Worm (Caenorhabditis elegans) whole organism, L3 larva: Measurements from ENCODE around the gene H06H21.37.
A peak's percentile ranks its signal among the peaks of the same experiment; 100 is the strongest.

Experiments
- R02D3.7 ChIP-seq: fragments of 150-350 bp; optimal IDR thresholded peaks from 2 replicates; lab custom pipeline; 2014; ENCODE audit warnings: missing biosample characterization, missing genetic modification characterization
- ZK546.5 ChIP-seq: sonication (generic microtip); optimal IDR thresholded peaks from 2 replicates; lab custom pipeline; 2017; ENCODE audit warnings: missing biosample characterization, missing genetic modification characterization
- aly-2 ChIP-seq: fragments of 150-350 bp; optimal IDR thresholded peaks from 2 replicates; lab custom pipeline; 2014; ENCODE audit warnings: missing biosample characterization, missing genetic modification characterization
- ceh-16 ChIP-seq: sonication (generic microtip); optimal IDR thresholded peaks from 2 replicates; lab custom pipeline; 2017; ENCODE audit warnings: missing biosample characterization, missing genetic modification characterization
- ceh-28 ChIP-seq: fragments of 150-350 bp; optimal IDR thresholded peaks from 2 replicates; lab custom pipeline; 2014; ENCODE audit warnings: missing biosample characterization, missing genetic modification reagents, missing genetic modification characterization
- ceh-82 ChIP-seq: fragments of 150-350 bp; optimal IDR thresholded peaks from 2 replicates; lab custom pipeline; 2014; ENCODE audit warnings: missing biosample characterization, missing genetic modification characterization
- ceh-9 ChIP-seq: sonication (generic microtip); optimal IDR thresholded peaks from 2 replicates; lab custom pipeline; 2018; ENCODE audit warnings: missing biosample characterization, missing genetic modification characterization
- daf-12 ChIP-seq: fragments of 150-350 bp; optimal IDR thresholded peaks from 2 replicates; lab custom pipeline; 2014; ENCODE audit warnings: missing biosample characterization, missing genetic modification reagents, missing genetic modification characterization
- egl-27 ChIP-seq: sonication (generic microtip); optimal IDR thresholded peaks from 4 replicates; lab custom pipeline; 2017; ENCODE audit warnings: missing biosample characterization, missing genetic modification reagents, missing genetic modification characterization
- egl-5 ChIP-seq: fragments of 150-350 bp; optimal IDR thresholded peaks from 2 replicates; lab custom pipeline; 2017; ENCODE audit warnings: missing biosample characterization, missing genetic modification reagents, missing genetic modification characterization, inconsistent platforms
- elt-2 ChIP-seq: sonication (generic microtip); optimal IDR thresholded peaks from 2 replicates; lab custom pipeline; 2016; ENCODE audit warnings: missing genetic modification reagents, mild to moderate bottlenecking, missing genetic modification characterization, missing compliant biosample characterization
- elt-3 ChIP-seq, 3 experiments: fragments of 150-350 bp in 1 of 3; sonication (generic microtip) in 2 of 3; optimal IDR thresholded peaks; 2 replicates in 2 of 3; 4 replicates in 1 of 3; lab custom pipeline; 2014 to 2017; ENCODE audit warnings: missing biosample characterization in 3 of 3, missing genetic modification characterization in 3 of 3
- eor-1 ChIP-seq, 2 experiments: fragments of 150-350 bp; optimal IDR thresholded peaks; 2 replicates each; lab custom pipeline; 2014 to 2018; ENCODE audit warnings: missing biosample characterization in 2 of 2, missing genetic modification characterization in 2 of 2
- fkh-10 ChIP-seq: sonication (generic microtip); optimal IDR thresholded peaks from 2 replicates; lab custom pipeline; 2017; ENCODE audit warnings: missing biosample characterization, missing genetic modification reagents, missing genetic modification characterization
- fkh-2 ChIP-seq: fragments of 150-350 bp; optimal IDR thresholded peaks from 2 replicates; lab custom pipeline; 2014; ENCODE audit warnings: missing biosample characterization, missing genetic modification reagents, missing genetic modification characterization
- fos-1 ChIP-seq: fragments of 150-350 bp; optimal IDR thresholded peaks from 2 replicates; lab custom pipeline; 2014; ENCODE audit warnings: missing biosample characterization, missing genetic modification characterization
- lin-15B ChIP-seq: fragments of 150-350 bp; optimal IDR thresholded peaks from 2 replicates; lab custom pipeline; 2014; ENCODE audit warnings: missing biosample characterization, missing genetic modification characterization
- lin-39 ChIP-seq: fragments of 150-350 bp; optimal IDR thresholded peaks from 2 replicates; lab custom pipeline; 2018; ENCODE audit warnings: missing biosample characterization, missing genetic modification reagents, missing genetic modification characterization
- mdl-1 ChIP-seq: fragments of 150-350 bp; optimal IDR thresholded peaks from 2 replicates; lab custom pipeline; 2014; ENCODE audit warnings: missing biosample characterization, missing genetic modification characterization
- mml-1 ChIP-seq: fragments of 150-350 bp; sonication (generic microtip); optimal IDR thresholded peaks from 3 replicates; lab custom pipeline; 2014; ENCODE audit warnings: missing biosample characterization, missing genetic modification characterization
- nhr-11 ChIP-seq: fragments of 150-350 bp; optimal IDR thresholded peaks from 2 replicates; lab custom pipeline; 2014; ENCODE audit warnings: missing biosample characterization, missing genetic modification characterization
- nhr-12 ChIP-seq: fragments of 150-350 bp; optimal IDR thresholded peaks from 2 replicates; lab custom pipeline; 2014; ENCODE audit warnings: missing biosample characterization, missing genetic modification characterization
- nhr-23 ChIP-seq: fragments of 150-350 bp; optimal IDR thresholded peaks from 2 replicates; lab custom pipeline; 2014; ENCODE audit warnings: missing biosample characterization, missing genetic modification reagents, missing genetic modification characterization
- nhr-25 ChIP-seq: sonication (generic microtip); optimal IDR thresholded peaks from 2 replicates; lab custom pipeline; 2017; ENCODE audit warnings: missing biosample characterization, missing genetic modification characterization
- nhr-67 ChIP-seq: fragments of 150-350 bp; optimal IDR thresholded peaks from 2 replicates; lab custom pipeline; 2014; ENCODE audit warnings: missing biosample characterization, missing genetic modification characterization
- nhr-76 ChIP-seq: fragments of 150-350 bp; sonication (generic microtip); optimal IDR thresholded peaks from 5 replicates; lab custom pipeline; 2014; ENCODE audit warnings: missing biosample characterization, missing genetic modification characterization
- nhr-77 ChIP-seq: fragments of 150-350 bp; optimal IDR thresholded peaks from 2 replicates; lab custom pipeline; 2014; ENCODE audit warnings: missing biosample characterization, missing genetic modification characterization
- pha-4 ChIP-seq: fragments of 150-350 bp; optimal IDR thresholded peaks from 2 replicates; lab custom pipeline; 2014; ENCODE audit warnings: missing biosample characterization, missing genetic modification reagents, missing genetic modification characterization
- pqm-1 ChIP-seq: fragments of 150-350 bp; optimal IDR thresholded peaks from 2 replicates; lab custom pipeline; 2017; ENCODE audit warnings: missing biosample characterization, missing genetic modification characterization, inconsistent platforms
- sea-2 ChIP-seq: fragments of 150-350 bp; sonication (generic microtip); optimal IDR thresholded peaks from 4 replicates; lab custom pipeline; 2014; ENCODE audit warnings: missing biosample characterization, missing genetic modification reagents, missing genetic modification characterization
- skn-1 ChIP-seq: fragments of 150-350 bp; optimal IDR thresholded peaks from 2 replicates; lab custom pipeline; 2014; ENCODE audit warnings: missing biosample characterization, missing genetic modification characterization
- snpc-4 ChIP-seq: fragments of 150-350 bp; optimal IDR thresholded peaks from 2 replicates; lab custom pipeline; 2014; ENCODE audit warnings: missing biosample characterization, missing genetic modification characterization
- tbx-2 ChIP-seq: sonication (generic microtip); optimal IDR thresholded peaks from 2 replicates; lab custom pipeline; 2016; ENCODE audit warnings: mild to moderate bottlenecking, missing genetic modification characterization, missing compliant biosample characterization
- unc-39 ChIP-seq: sonication (generic microtip); optimal IDR thresholded peaks from 4 replicates; lab custom pipeline; 2017; ENCODE audit warnings: missing biosample characterization, missing genetic modification characterization
- unc-62 ChIP-seq: fragments of 150-350 bp; sonication (generic microtip); optimal IDR thresholded peaks from 4 replicates; lab custom pipeline; 2014; ENCODE audit warnings: missing biosample characterization, missing genetic modification reagents, missing genetic modification characterization
- zag-1 ChIP-seq: fragments of 150-350 bp; optimal IDR thresholded peaks from 2 replicates; lab custom pipeline; 2014; ENCODE audit warnings: missing biosample characterization, missing genetic modification characterization
- ztf-11 ChIP-seq: fragments of 150-350 bp; optimal IDR thresholded peaks from 2 replicates; lab custom pipeline; 2014; ENCODE audit warnings: missing biosample characterization, missing genetic modification characterization

H06H21.37 gene

ce11 chrIV:4829641-4830040 lies 19.9 kb upstream of the H06H21.37 start:
- TF ChIP-seq ceh-82 (no peak), R02D3.7 (tag; lab: Kevin White, UChicago) (no peak), mdl-1 (tag; lab: Kevin White, UChicago) (no peak), fkh-2 (tag; lab: Kevin White, UChicago) (no peak), egl-5 (no peak), lin-39 (tag; lab: Kevin White, UChicago) (no peak), unc-62 (GFP tag; lab: Kevin White, UChicago) (no peak)

ce11 chrIV:4827219-4827618 lies 17.4 kb upstream of the H06H21.37 start, which contains the start of gene mpz-4:
Gene mpz-4 (minus strand): TSS chrIV:4827319.
- no peak for TF ChIP-seq fos-1 (tag; lab: Kevin White, UChicago)
- TF ChIP-seq skn-1 (tag; lab: Kevin White, UChicago): no peak
- TF ChIP-seq daf-12 (tag; lab: Kevin White, UChicago): no peak
- no peak for TF ChIP-seq nhr-67 (tag; lab: Kevin White, UChicago)
- no peak for TF ChIP-seq sea-2
- TF ChIP-seq ceh-28 (tag; lab: Kevin White, UChicago): no peak
- no peak for TF ChIP-seq ceh-82
- TF ChIP-seq mml-1 (tag; lab: Kevin White, UChicago): no peak
- TF ChIP-seq aly-2: no peak
- TF ChIP-seq pqm-1 (tag; lab: Kevin White, UChicago): no peak
- TF ChIP-seq eor-1 (tag; optimal IDR thresholded peaks at IDR 0.05; lab: Kevin White, UChicago): no peak
- no peak for TF ChIP-seq elt-2 (tag; lab: Kevin White, UChicago)
- no peak for TF ChIP-seq ceh-9 (tag; lab: Kevin White, UChicago)
- no peak for TF ChIP-seq zag-1 (tag; lab: Kevin White, UChicago)

- no peak for TF ChIP-seq ceh-82
- no peak for TF ChIP-seq ceh-16 (tag; lab: Kevin White, UChicago)
- TF ChIP-seq nhr-11 (tag; lab: Kevin White, UChicago): no peak
- peak; percentile 69 for TF ChIP-seq elt-2 (tag; lab: Kevin White, UChicago)
- no peak for TF ChIP-seq mml-1 (tag; lab: Kevin White, UChicago)
- TF ChIP-seq sea-2: no peak
- no peak for TF ChIP-seq pha-4 (tag; lab: Kevin White, UChicago)
- no peak for TF ChIP-seq unc-39 (tag; lab: Kevin White, UChicago)
- no peak for TF ChIP-seq ceh-28 (tag; lab: Kevin White, UChicago)
- peak; percentile 37 for TF ChIP-seq pqm-1 (tag; lab: Kevin White, UChicago)
Measured at ce11 chrIV:4821843-4822242, 12.1 kb upstream of the H06H21.37 start.

ce11 chrIV:4821054-4821453 lies 11.3 kb upstream of the H06H21.37 start, which contains the start of gene H06H21.8:
Gene H06H21.8 (minus strand): TSS chrIV:4821131.
- no peak for TF ChIP-seq egl-27
- peak; percentile 69 for TF ChIP-seq pqm-1 (tag; lab: Kevin White, UChicago)
- TF ChIP-seq snpc-4: no peak
- TF ChIP-seq mdl-1 (tag; lab: Kevin White, UChicago): no peak
- no peak for TF ChIP-seq nhr-77 (tag; lab: Kevin White, UChicago)
- peak; percentile 80 for TF ChIP-seq elt-2 (tag; lab: Kevin White, UChicago)
- TF ChIP-seq lin-15B (tag; lab: Kevin White, UChicago): no peak
- TF ChIP-seq ceh-82: no peak
- no peak for TF ChIP-seq elt-3 (tag; optimal IDR thresholded peaks at IDR 0.05; lab: Kevin White, UChicago)
- no peak for TF ChIP-seq lin-39 (tag; lab: Kevin White, UChicago)
- TF ChIP-seq tbx-2 (tag; lab: Kevin White, UChicago): no peak

- TF ChIP-seq mdl-1 (tag; lab: Kevin White, UChicago): no peak
- no peak for TF ChIP-seq snpc-4
- TF ChIP-seq tbx-2 (tag; lab: Kevin White, UChicago): no peak
- TF ChIP-seq ceh-82: no peak
- no peak for TF ChIP-seq ZK546.5
- no peak for TF ChIP-seq nhr-67 (tag; lab: Kevin White, UChicago)
- TF ChIP-seq nhr-25 (tag; lab: Kevin White, UChicago): no peak
Measured at ce11 chrIV:4814185-4814584, 4.4 kb upstream of the H06H21.37 start, which contains the start of gene srw-94. Gene srw-94 (plus strand): TSS chrIV:4814485.

ce11 chrIV:4811863-4812262 lies 2.1 kb upstream of the H06H21.37 start, which contains the start of gene srw-95:
Gene srw-95 (plus strand): TSS chrIV:4812075.
- TF ChIP-seq nhr-23 (tag; lab: Kevin White, UChicago): no peak
- no peak for TF ChIP-seq fos-1 (tag; lab: Kevin White, UChicago)
- TF ChIP-seq lin-39 (tag; lab: Kevin White, UChicago): no peak
- TF ChIP-seq ceh-16 (tag; lab: Kevin White, UChicago): no peak
- TF ChIP-seq ceh-9 (tag; lab: Kevin White, UChicago): no peak
- TF ChIP-seq elt-3 (tag; optimal IDR thresholded peaks at IDR 0.05; lab: Kevin White, UChicago): no peak
- TF ChIP-seq egl-5: no peak
- TF ChIP-seq nhr-12 (tag; lab: Kevin White, UChicago): no peak
- TF ChIP-seq ztf-11: no peak
- no peak for TF ChIP-seq unc-62 (GFP tag; lab: Kevin White, UChicago)
- TF ChIP-seq skn-1 (tag; lab: Kevin White, UChicago): no peak
- no peak for TF ChIP-seq daf-12 (tag; lab: Kevin White, UChicago)
- no peak for TF ChIP-seq nhr-76
- no peak for TF ChIP-seq fkh-10 (GFP tag; lab: Kevin White, UChicago)
- no peak for TF ChIP-seq pqm-1 (tag; lab: Kevin White, UChicago)
- TF ChIP-seq nhr-77 (tag; lab: Kevin White, UChicago): no peak
- TF ChIP-seq nhr-67 (tag; lab: Kevin White, UChicago): no peak
